Fruit fly (Drosophila melanogaster): ENCODE results near the gene CG42835.

dm6 chr3R:17401289-17401752 lies 19.1 kb upstream of the CG42835 start:
- TF ChIP-seq insv (optimal IDR thresholded peaks at IDR 0.05) (no peak), h (optimal IDR thresholded peaks at IDR 0.05) (no peak), psq (optimal IDR thresholded peaks at IDR 0.05) (no peak), Myc (optimal IDR thresholded peaks at IDR 0.05) (no peak), ttk (optimal IDR thresholded peaks at IDR 0.05) (no peak)
